Worm (Caenorhabditis elegans) whole organism, mixed stage, embryonic: ENCODE data around the gene vit-3.

ENCODE experiments used
- blmp-1 ChIP-seq: fragments of 150-350 bp; optimal IDR thresholded peaks from 2 replicates; lab custom pipeline; 2014; ENCODE audit warnings: missing biosample characterization, missing genetic modification characterization
- ces-1 ChIP-seq: fragments of 150-350 bp; optimal IDR thresholded peaks from 2 replicates; lab custom pipeline; 2014; ENCODE audit warnings: missing biosample characterization, missing genetic modification reagents, missing genetic modification characterization
- cnd-1 ChIP-seq: fragments of 200-800 bp; sonication (Bioruptor generic); optimal IDR thresholded peaks from 2 replicates; lab custom pipeline; 2018; ENCODE audit warnings: mild to moderate bottlenecking, missing genetic modification characterization, missing compliant biosample characterization
- elt-1 ChIP-seq: sonication (generic microtip); optimal IDR thresholded peaks from 2 replicates; lab custom pipeline; 2017; ENCODE audit warnings: missing genetic modification characterization, mild to moderate bottlenecking, missing compliant biosample characterization, antibody characterized with exemption, moderate library complexity, borderline replicate concordance; ENCODE audit not compliant: insufficient read depth
- elt-3 ChIP-seq: fragments of 150-350 bp; optimal IDR thresholded peaks from 2 replicates; lab custom pipeline; 2014; ENCODE audit warnings: missing biosample characterization, missing genetic modification characterization
- ham-2 ChIP-seq: fragments of 200-800 bp; sonication (Bioruptor generic); optimal IDR thresholded peaks from 2 replicates; lab custom pipeline; 2018; ENCODE audit warnings: mild to moderate bottlenecking, missing genetic modification characterization, missing compliant biosample characterization
- mab-5 ChIP-seq: fragments of 150-350 bp; optimal IDR thresholded peaks from 2 replicates; lab custom pipeline; 2014; ENCODE audit warnings: missing biosample characterization, missing genetic modification characterization
- nhr-237 ChIP-seq: fragments of 150-350 bp; optimal IDR thresholded peaks from 2 replicates; lab custom pipeline; 2014; ENCODE audit warnings: missing biosample characterization, missing genetic modification characterization
- nhr-28 ChIP-seq: fragments of 150-350 bp; optimal IDR thresholded peaks from 2 replicates; lab custom pipeline; 2014; ENCODE audit warnings: missing biosample characterization, missing genetic modification characterization
- pha-4 ChIP-seq: fragments of 150-350 bp; optimal IDR thresholded peaks from 2 replicates; lab custom pipeline; 2018; ENCODE audit warnings: missing biosample characterization, missing genetic modification reagents, missing genetic modification characterization
- unc-62 ChIP-seq: fragments of 150-350 bp; optimal IDR thresholded peaks from 2 replicates; lab custom pipeline; 2014; ENCODE audit warnings: missing biosample characterization, missing genetic modification reagents, missing genetic modification characterization
- ztf-11 ChIP-seq: fragments of 150-350 bp; optimal IDR thresholded peaks from 2 replicates; lab custom pipeline; 2014; ENCODE audit warnings: missing biosample characterization, missing genetic modification characterization

ce11 chrX:3547828-3548227 lies 24.5 kb downstream of the vit-3 start:
- TF ChIP-seq ztf-11 (tag; lab: Kevin White, UChicago) (no peak), cnd-1 (tag; lab: Kevin White, UChicago) (no peak), mab-5 (tag; lab: Kevin White, UChicago) (no peak), blmp-1 (no peak), unc-62 (GFP tag; lab: Kevin White, UChicago) (no peak), nhr-28 (tag; lab: Kevin White, UChicago) (no peak), nhr-237 (tag; lab: Kevin White, UChicago) (no peak), ces-1 (GFP tag; lab: Kevin White, UChicago) (no peak), elt-3 (tag; lab: Kevin White, UChicago) (no peak), elt-1 (tag; lab: Kevin White, UChicago) (no peak), pha-4 (tag; lab: Kevin White, UChicago) (no peak), ham-2 (GFP tag; lab: Kevin White, UChicago) (no peak)
